Fruit fly (Drosophila melanogaster) whole organism, wandering third instar larva: ENCODE results near the gene mRpL9.

ENCODE experiments used
- Abd-B ChIP-seq: fragments of >200 bp; optimal IDR thresholded peaks from 2 replicates; lab custom pipeline; 2017; ENCODE audit warnings: missing biosample characterization, missing genetic modification characterization
- CG32264 ChIP-seq: fragments of 200-800 bp; sonication (Bioruptor generic); optimal IDR thresholded peaks from 2 replicates; lab custom pipeline; 2016; ENCODE audit warnings: missing biosample characterization, missing genetic modification characterization
- CG9705 ChIP-seq: fragments of 200-800 bp; sonication (Bioruptor generic); optimal IDR thresholded peaks from 2 replicates; lab custom pipeline; 2018; ENCODE audit warnings: missing biosample characterization, mild to moderate bottlenecking, missing genetic modification characterization
- CrebA ChIP-seq: fragments of 200-800 bp; sonication (Bioruptor generic); optimal IDR thresholded peaks from 2 replicates; lab custom pipeline; 2016; ENCODE audit warnings: missing biosample characterization, mild to moderate bottlenecking, missing genetic modification characterization, borderline replicate concordance
- Dfd ChIP-seq: fragments of >200 bp; optimal IDR thresholded peaks from 2 replicates; lab custom pipeline; 2017; ENCODE audit warnings: missing biosample characterization, missing genetic modification characterization
- Dif ChIP-seq: fragments of 200-275, 200-300 bp; sonication (Bioruptor generic); optimal IDR thresholded peaks from 2 replicates; lab custom pipeline; 2018; ENCODE audit warnings: missing biosample characterization, missing genetic modification characterization; ENCODE audit not compliant: partially characterized antibody
- GATAd ChIP-seq: sonication (Bioruptor generic); optimal IDR thresholded peaks from 2 replicates; lab custom pipeline; 2016; ENCODE audit warnings: missing biosample characterization, missing genetic modification characterization
- HLH106 ChIP-seq: fragments of 200-800 bp; optimal IDR thresholded peaks from 3 replicates; lab custom pipeline; 2019; ENCODE audit warnings: missing biosample characterization, mild to moderate bottlenecking, missing genetic modification characterization, moderate library complexity
- Hnf4 ChIP-seq: fragments of 200-800 bp; sonication (Bioruptor generic); optimal IDR thresholded peaks from 2 replicates; lab custom pipeline; 2016; ENCODE audit warnings: missing biosample characterization, mild to moderate bottlenecking, missing genetic modification characterization
- Hr78 ChIP-seq: fragments of >200 bp; optimal IDR thresholded peaks from 2 replicates; lab custom pipeline; 2017; ENCODE audit warnings: missing biosample characterization, missing genetic modification characterization
- Hr83 ChIP-seq: fragments of 200-300 bp; sonication (Bioruptor generic); optimal IDR thresholded peaks from 2 replicates; lab custom pipeline; 2016; ENCODE audit warnings: missing biosample characterization, mild to moderate bottlenecking, missing genetic modification characterization, moderate library complexity; ENCODE audit not compliant: poor library complexity, severe bottlenecking
- Jra ChIP-seq: sonication (Bioruptor generic); optimal IDR thresholded peaks from 2 replicates; lab custom pipeline; 2016; ENCODE audit warnings: missing biosample characterization, missing genetic modification characterization
- Mio ChIP-seq: sonication (Bioruptor generic); optimal IDR thresholded peaks from 2 replicates; lab custom pipeline; 2016; ENCODE audit warnings: missing biosample characterization, missing genetic modification characterization
- Myc ChIP-seq: fragments of >200 bp; optimal IDR thresholded peaks from 2 replicates; lab custom pipeline; 2017
- N ChIP-seq: fragments of >200 bp; optimal IDR thresholded peaks from 2 replicates; lab custom pipeline; 2018; ENCODE audit warnings: missing biosample characterization, missing external identifiers, missing genetic modification characterization
- OdsH ChIP-seq: fragments of 200-800 bp; sonication (Bioruptor generic); optimal IDR thresholded peaks from 2 replicates; lab custom pipeline; 2016; ENCODE audit warnings: missing biosample characterization, mild to moderate bottlenecking, missing genetic modification characterization
- Rel ChIP-seq, 2 experiments: fragments of 200-800 bp; sonication (Bioruptor generic) in 1 of 2; optimal IDR thresholded peaks; 2 replicates in 1 of 2; 3 replicates in 1 of 2; lab custom pipeline; 2016 to 2019; ENCODE audit warnings: mild to moderate bottlenecking in 2 of 2, missing biosample characterization in 2 of 2, missing genetic modification characterization in 2 of 2, moderate library complexity in 1 of 2
- Sp1 ChIP-seq: fragments of 200-800 bp; sonication (Bioruptor generic); optimal IDR thresholded peaks from 3 replicates; lab custom pipeline; 2019; ENCODE audit warnings: missing biosample characterization, mild to moderate bottlenecking, missing genetic modification characterization, moderate library complexity
- Vsx2 ChIP-seq: fragments of 200-300, 225-300 bp; sonication (Bioruptor generic); optimal IDR thresholded peaks from 2 replicates; lab custom pipeline; 2018; ENCODE audit warnings: missing biosample characterization, missing genetic modification characterization; ENCODE audit not compliant: partially characterized antibody
- br ChIP-seq: fragments of 200-800 bp; sonication (Bioruptor generic); optimal IDR thresholded peaks from 2 replicates; lab custom pipeline; 2016; ENCODE audit warnings: missing biosample characterization, missing genetic modification characterization
- brk ChIP-seq: fragments of 200-800 bp; sonication (Bioruptor generic); optimal IDR thresholded peaks from 2 replicates; lab custom pipeline; 2016; ENCODE audit warnings: missing biosample characterization, mild to moderate bottlenecking, missing genetic modification characterization
- dl ChIP-seq, 2 experiments: fragments of 175-275, 200-275 bp in 1 of 2; fragments of 200-275 bp in 1 of 2; sonication (Bioruptor generic); optimal IDR thresholded peaks; lab custom pipeline; 2018; ENCODE audit warnings: mild to moderate bottlenecking in 2 of 2, missing biosample characterization in 2 of 2, missing genetic modification characterization in 2 of 2, moderate library complexity in 2 of 2; ENCODE audit not compliant: partially characterized antibody in 2 of 2, insufficient read depth in 1 of 2
- dmrt93B ChIP-seq: fragments of 200-800 bp; sonication (Bioruptor generic); optimal IDR thresholded peaks from 2 replicates; lab custom pipeline; 2018; ENCODE audit warnings: missing biosample characterization, mild to moderate bottlenecking, missing genetic modification characterization
- dsf ChIP-seq: sonication (Bioruptor generic); optimal IDR thresholded peaks from 2 replicates; lab custom pipeline; 2016; ENCODE audit warnings: missing biosample characterization, missing genetic modification characterization, borderline replicate concordance
- ey ChIP-seq: fragments of 200-800 bp; sonication (Bioruptor generic); optimal IDR thresholded peaks from 2 replicates; lab custom pipeline; 2016; ENCODE audit warnings: missing biosample characterization, missing genetic modification characterization
- foxo ChIP-seq, 2 experiments: fragments of 200-800 bp; sonication (Bioruptor generic); optimal IDR thresholded peaks; 2 replicates in 1 of 2; 3 replicates in 1 of 2; lab custom pipeline; 2016 to 2017; ENCODE audit warnings: missing biosample characterization in 2 of 2, missing genetic modification characterization in 2 of 2
- fru ChIP-seq: fragments of 200-800 bp; sonication (Bioruptor generic); optimal IDR thresholded peaks from 3 replicates; lab custom pipeline; 2016; ENCODE audit warnings: missing biosample characterization, mild to moderate bottlenecking, missing genetic modification characterization
- h ChIP-seq: fragments of 200-800 bp; sonication (Bioruptor generic); optimal IDR thresholded peaks from 3 replicates; lab custom pipeline; 2016; ENCODE audit warnings: missing biosample characterization, mild to moderate bottlenecking, missing genetic modification characterization
- jim ChIP-seq: fragments of 175-275, 200-325 bp; sonication (Bioruptor generic); optimal IDR thresholded peaks from 2 replicates; lab custom pipeline; 2016; ENCODE audit warnings: missing biosample characterization, mild to moderate bottlenecking, missing genetic modification characterization
- lola ChIP-seq: fragments of >200 bp; optimal IDR thresholded peaks from 2 replicates; lab custom pipeline; 2017; ENCODE audit warnings: missing biosample characterization, missing genetic modification characterization
- pan ChIP-seq: fragments of >200 bp; optimal IDR thresholded peaks from 2 replicates; lab custom pipeline; 2017
- psq ChIP-seq: fragments of 200-800 bp; sonication (Bioruptor generic); optimal IDR thresholded peaks from 3 replicates; lab custom pipeline; 2017; ENCODE audit warnings: missing biosample characterization, mild to moderate bottlenecking, missing genetic modification characterization, moderate library complexity
- rgr ChIP-seq: fragments of 200-800 bp; sonication (Bioruptor generic); optimal IDR thresholded peaks from 3 replicates; lab custom pipeline; 2016; ENCODE audit warnings: missing biosample characterization, mild to moderate bottlenecking, missing genetic modification characterization
- sage ChIP-seq: fragments of 200-800 bp; sonication (Bioruptor generic); optimal IDR thresholded peaks from 2 replicates; lab custom pipeline; 2016; ENCODE audit warnings: missing biosample characterization, mild to moderate bottlenecking, missing genetic modification characterization
- sv ChIP-seq: fragments of 200-800 bp; sonication (Bioruptor generic); optimal IDR thresholded peaks from 3 replicates; lab custom pipeline; 2016; ENCODE audit warnings: missing biosample characterization, missing genetic modification characterization
- tai ChIP-seq: sonication (Bioruptor generic); optimal IDR thresholded peaks from 2 replicates; lab custom pipeline; 2016; ENCODE audit warnings: missing biosample characterization, missing genetic modification characterization
- usp ChIP-seq: fragments of >200 bp; optimal IDR thresholded peaks from 2 replicates; lab custom pipeline; 2017; ENCODE audit warnings: missing biosample characterization, missing genetic modification characterization
- woc ChIP-seq: sonication (Bioruptor generic); optimal IDR thresholded peaks from 2 replicates; lab custom pipeline; 2016; ENCODE audit warnings: missing biosample characterization, mild to moderate bottlenecking, missing genetic modification characterization

Gene mRpL9

dm6 chr3R:15289828-15290641 is 40.5 kb upstream of the mRpL9 start:
- TF ChIP-seq jim (GFP tag; lab: Kevin White, UChicago), result no peak
- no peak for TF ChIP-seq woc
- TF ChIP-seq Mio, result no peak
- TF ChIP-seq pan (lab: Kevin White, UChicago), result no peak
- TF ChIP-seq dmrt93B, result no peak
- TF ChIP-seq Dfd (GFP tag; lab: Kevin White, UChicago), result no peak
- TF ChIP-seq, all 38 proteins: peak for 0

DNA sequence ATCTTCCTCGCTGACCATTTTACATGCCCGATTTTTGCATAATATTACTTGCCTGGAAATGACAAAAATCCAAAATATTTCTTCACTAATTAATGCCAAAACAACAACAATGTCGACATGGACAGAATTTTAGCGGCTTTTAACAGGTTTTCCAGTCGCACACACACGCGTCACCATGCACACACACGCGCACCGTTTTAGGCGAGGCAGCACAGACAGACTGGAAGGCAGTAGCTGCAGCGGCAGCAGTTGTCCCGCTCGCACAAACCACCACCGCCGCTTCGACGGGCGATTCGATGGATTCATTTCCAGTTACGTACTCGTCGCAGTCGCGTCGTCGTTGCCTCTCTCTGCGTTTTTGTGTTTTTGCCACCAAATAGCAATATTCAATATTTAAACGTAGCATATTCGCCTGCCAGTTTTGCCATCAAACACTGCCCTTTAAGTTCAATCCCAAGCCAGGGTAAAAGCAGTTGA is 39.9 kb upstream of the mRpL9 start, which contains the start of gene CG45218:
CG45218 (minus strand) TSS at position 158 of the 477 bp plus-strand sequence.
- TF ChIP-seq CrebA (GFP tag; lab: Kevin White, UChicago) (no peak), HLH106 (tag; lab: Kevin White, UChicago) (no peak), Hr83 (GFP tag; lab: Kevin White, UChicago) (peak; percentile 78), Abd-B (GFP tag; lab: Kevin White, UChicago) (no peak), h (GFP tag; lab: Kevin White, UChicago) (peak; percentile 68), Dif (GFP tag; lab: Kevin White, UChicago) (peak; percentile 68), sage (GFP tag; lab: Kevin White, UChicago) (no peak), Hnf4 (GFP tag; lab: Kevin White, UChicago) (no peak), dl (GFP tag; optimal IDR thresholded peaks at IDR 0.05; lab: Kevin White, UChicago; ENCODE audit: insufficient read depth in 1 of 2, partially characterized antibody in 2 of 2) (peak in 1 of 2 experiments; percentile 7), woc (no peak), tai (no peak), usp (no peak), Hr78 (GFP tag; lab: Kevin White, UChicago) (no peak), foxo (GFP tag; optimal IDR thresholded peaks at IDR 0.05; lab: Kevin White, UChicago) (peak in 1 of 2 experiments; percentile 23), Dfd (GFP tag; lab: Kevin White, UChicago) (no peak), pan (lab: Kevin White, UChicago) (no peak), sv (GFP tag; lab: Kevin White, UChicago) (no peak), dmrt93B (no peak), ey (GFP tag; lab: Kevin White, UChicago) (no peak), CG32264 (GFP tag; lab: Kevin White, UChicago) (no peak), Rel (GFP tag; optimal IDR thresholded peaks at IDR 0.05; lab: Kevin White, UChicago) (no peak), Rel (tag; optimal IDR thresholded peaks at IDR 0.05; lab: Kevin White, UChicago) (no peak), Jra (GFP tag; lab: Kevin White, UChicago) (peak; percentile 55), N (GFP tag; lab: Kevin White, UChicago) (peak; percentile 45), dsf (GFP tag; lab: Kevin White, UChicago) (no peak), brk (GFP tag; lab: Kevin White, UChicago) (no peak), Mio (no peak), psq (no peak), Myc (lab: Kevin White, UChicago) (no peak), GATAd (no peak), rgr (GFP tag; lab: Kevin White, UChicago) (no peak), br (GFP tag; lab: Kevin White, UChicago) (peak; percentile 46), Vsx2 (peak; percentile 21), OdsH (peak; percentile 19), jim (GFP tag; lab: Kevin White, UChicago) (no peak), lola (GFP tag; lab: Kevin White, UChicago) (no peak), fru (GFP tag; lab: Kevin White, UChicago) (no peak), Sp1 (GFP tag; lab: Kevin White, UChicago) (no peak), CG9705 (GFP tag; lab: Kevin White, UChicago) (no peak)
